Worm (Caenorhabditis elegans): ENCODE data around the gene Y62E10A.20.

DNA sequence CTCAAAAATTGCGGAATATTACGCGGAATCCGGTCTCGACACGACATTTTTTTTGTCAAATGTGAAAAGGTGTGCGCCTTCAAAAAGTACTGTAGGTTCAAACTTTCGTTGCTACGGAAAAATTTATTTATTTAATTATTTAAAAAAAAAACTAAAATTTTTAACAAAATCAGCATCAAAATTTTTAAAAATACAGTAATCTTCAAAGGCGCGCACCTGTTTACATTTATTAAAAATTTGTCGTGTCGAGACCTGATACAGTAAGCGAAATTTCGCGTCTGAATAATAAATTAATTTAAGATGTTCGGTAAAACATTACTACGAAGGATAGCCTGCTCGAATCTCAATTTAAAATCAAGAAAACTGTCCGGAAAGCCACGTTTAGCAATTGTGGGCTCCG, 14.2 kb downstream of the Y62E10A.20 start, which contains the start of gene Y62E10A.6:
- no peak for TF ChIP-seq W03F9.2 (tag; optimal IDR thresholded peaks at IDR 0.05)
- no peak for TF ChIP-seq him-1 (tag; optimal IDR thresholded peaks at IDR 0.05)
- no peak for TF ChIP-seq dao-5 (tag; optimal IDR thresholded peaks at IDR 0.05)
